Worm (Caenorhabditis elegans) whole organism, early embryonic: ENCODE results near the gene C41C4.9.

ENCODE experiments used
- ama-1 ChIP-seq: fragments of 150-350 bp; optimal IDR thresholded peaks from 2 replicates; lab custom pipeline; 2014
- ceh-13 ChIP-seq: fragments of 200-800 bp; sonication (Bioruptor generic); optimal IDR thresholded peaks from 2 replicates; lab custom pipeline; 2018; ENCODE audit warnings: mild to moderate bottlenecking, missing genetic modification characterization, missing compliant biosample characterization
- ets-7 ChIP-seq: sonication (generic microtip); optimal IDR thresholded peaks from 2 replicates; lab custom pipeline; 2016; ENCODE audit warnings: missing genotype, missing genetic modification characterization, missing compliant biosample characterization
- hnd-1 ChIP-seq: sonication (generic microtip); optimal IDR thresholded peaks from 2 replicates; lab custom pipeline; 2016; ENCODE audit warnings: missing genetic modification characterization, missing compliant biosample characterization
- pes-1 ChIP-seq: fragments of 200-800 bp; sonication (Bioruptor generic); IDR thresholded peaks from 2 replicates; pipeline ENCODE4 v1.3.6; 2022; ENCODE audit warnings: missing genetic modification reagents, missing genetic modification characterization, missing compliant biosample characterization

DNA sequence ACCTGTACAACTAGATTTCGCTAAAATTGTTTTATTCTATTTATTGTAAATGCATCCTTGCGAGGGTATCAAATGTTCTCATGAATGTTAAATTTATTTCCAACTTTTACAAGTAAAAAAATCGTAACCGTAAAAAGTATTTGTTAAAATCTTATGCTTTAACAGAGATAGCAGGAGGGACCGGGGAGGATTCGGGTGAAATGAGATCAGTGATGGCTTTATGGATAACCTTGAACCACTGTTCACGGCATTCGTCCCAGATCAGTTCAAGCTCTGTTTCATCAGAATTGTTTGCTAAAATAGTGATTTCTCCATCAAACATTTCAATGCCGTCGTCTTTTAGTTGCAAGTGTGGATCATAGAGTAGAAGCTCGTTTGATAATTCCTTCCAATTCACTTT lies 33.7 kb downstream of the C41C4.9 start:
- TF ChIP-seq ets-7 (tag; lab: Kevin White, UChicago) (no peak), ama-1 (lab: Kevin White, UChicago) (no peak), ceh-13 (GFP tag; lab: Kevin White, UChicago) (no peak), pes-1 (GFP tag; lab: Robert Waterston, UW) (no peak), hnd-1 (tag; lab: Kevin White, UChicago) (no peak)
